Worm (Caenorhabditis elegans) whole organism, mixed stage, embryonic: Measurements from ENCODE around the gene gcy-11.

Source experiments
- bed-3 ChIP-seq: fragments of 200-800 bp; sonication (Bioruptor generic); optimal IDR thresholded peaks from 3 replicates; lab custom pipeline; 2018; ENCODE audit warnings: mild to moderate bottlenecking, missing genetic modification characterization, moderate library complexity, missing compliant biosample characterization
- blmp-1 ChIP-seq: fragments of 150-350 bp; optimal IDR thresholded peaks from 2 replicates; lab custom pipeline; 2014; ENCODE audit warnings: missing biosample characterization, missing genetic modification characterization
- ceh-39 ChIP-seq: fragments of 150-350 bp; optimal IDR thresholded peaks from 2 replicates; lab custom pipeline; 2014; ENCODE audit warnings: missing biosample characterization, missing genetic modification characterization
- ceh-43 ChIP-seq: fragments of 200-800 bp; sonication (Bioruptor generic); optimal IDR thresholded peaks from 2 replicates; lab custom pipeline; 2018; ENCODE audit warnings: mild to moderate bottlenecking, missing genetic modification characterization, moderate library complexity, missing compliant biosample characterization
- ceh-83 ChIP-seq: fragments of 200-800 bp; sonication (Bioruptor generic); optimal IDR thresholded peaks from 2 replicates; lab custom pipeline; 2018; ENCODE audit warnings: mild to moderate bottlenecking, missing genetic modification characterization, missing compliant biosample characterization
- ces-1 ChIP-seq: fragments of 150-350 bp; optimal IDR thresholded peaks from 2 replicates; lab custom pipeline; 2014; ENCODE audit warnings: missing biosample characterization, missing genetic modification reagents, missing genetic modification characterization
- cnd-1 ChIP-seq: fragments of 200-800 bp; sonication (Bioruptor generic); optimal IDR thresholded peaks from 2 replicates; lab custom pipeline; 2018; ENCODE audit warnings: mild to moderate bottlenecking, missing genetic modification characterization, missing compliant biosample characterization
- drap-1 ChIP-seq: fragments of 200-800 bp; sonication (Bioruptor generic); optimal IDR thresholded peaks from 3 replicates; lab custom pipeline; 2018; ENCODE audit warnings: mild to moderate bottlenecking, missing genetic modification characterization, missing compliant biosample characterization
- elt-3 ChIP-seq: fragments of 150-350 bp; optimal IDR thresholded peaks from 2 replicates; lab custom pipeline; 2014; ENCODE audit warnings: missing biosample characterization, missing genetic modification characterization
- flh-1 ChIP-seq: fragments of 200-800 bp; sonication (Bioruptor generic); optimal IDR thresholded peaks from 2 replicates; lab custom pipeline; 2018; ENCODE audit warnings: mild to moderate bottlenecking, missing genetic modification characterization, moderate library complexity, missing compliant biosample characterization
- ham-2 ChIP-seq: fragments of 200-800 bp; sonication (Bioruptor generic); optimal IDR thresholded peaks from 2 replicates; lab custom pipeline; 2018; ENCODE audit warnings: mild to moderate bottlenecking, missing genetic modification characterization, missing compliant biosample characterization
- hlh-1 ChIP-seq: fragments of 150-350 bp; optimal IDR thresholded peaks from 2 replicates; lab custom pipeline; 2014; ENCODE audit warnings: missing biosample characterization, missing genetic modification reagents, missing genetic modification characterization
- lin-13 ChIP-seq: fragments of 150-350 bp; optimal IDR thresholded peaks from 2 replicates; lab custom pipeline; 2014; ENCODE audit warnings: missing biosample characterization, missing genetic modification characterization
- lin-32 ChIP-seq: fragments of 200-800 bp; sonication (Bioruptor generic); optimal IDR thresholded peaks from 2 replicates; lab custom pipeline; 2018; ENCODE audit warnings: mild to moderate bottlenecking, missing genetic modification characterization, missing compliant biosample characterization
- lsy-2 ChIP-seq: fragments of 150-350 bp; optimal IDR thresholded peaks from 2 replicates; lab custom pipeline; 2014; ENCODE audit warnings: missing biosample characterization, missing genetic modification characterization
- mep-1 ChIP-seq: fragments of 150-350 bp; optimal IDR thresholded peaks from 2 replicates; lab custom pipeline; 2017; ENCODE audit warnings: missing biosample characterization, missing genetic modification reagents, missing genetic modification characterization, inconsistent platforms
- mls-2 ChIP-seq: sonication (generic microtip); optimal IDR thresholded peaks from 2 replicates; lab custom pipeline; 2016; ENCODE audit warnings: mild to moderate bottlenecking, missing genetic modification characterization, moderate library complexity, missing compliant biosample characterization
- nhr-12 ChIP-seq: fragments of 150-350 bp; optimal IDR thresholded peaks from 2 replicates; lab custom pipeline; 2014; ENCODE audit warnings: missing biosample characterization, missing genetic modification characterization
- nhr-2 ChIP-seq: fragments of 150-350 bp; optimal IDR thresholded peaks from 2 replicates; lab custom pipeline; 2014; ENCODE audit warnings: missing biosample characterization, missing genetic modification characterization
- nhr-237 ChIP-seq: fragments of 150-350 bp; optimal IDR thresholded peaks from 2 replicates; lab custom pipeline; 2014; ENCODE audit warnings: missing biosample characterization, missing genetic modification characterization
- sem-2 ChIP-seq: fragments of 200-800 bp; sonication (Bioruptor generic); optimal IDR thresholded peaks from 2 replicates; lab custom pipeline; 2018; ENCODE audit warnings: mild to moderate bottlenecking, missing genetic modification characterization, missing compliant biosample characterization
- snpc-4 ChIP-seq: fragments of 150-350 bp; optimal IDR thresholded peaks from 2 replicates; lab custom pipeline; 2014; ENCODE audit warnings: missing biosample characterization, missing genetic modification characterization
- tbx-8 ChIP-seq: fragments of 200-800 bp; sonication (Bioruptor generic); optimal IDR thresholded peaks from 2 replicates; lab custom pipeline; 2018; ENCODE audit warnings: mild to moderate bottlenecking, missing genetic modification characterization, moderate library complexity, missing compliant biosample characterization
- unc-120 ChIP-seq: sonication (generic microtip); optimal IDR thresholded peaks from 2 replicates; lab custom pipeline; 2017; ENCODE audit warnings: missing genetic modification characterization, missing compliant biosample characterization; ENCODE audit not compliant: poor library complexity, severe bottlenecking
- unc-39 ChIP-seq: fragments of 150-350 bp; optimal IDR thresholded peaks from 2 replicates; lab custom pipeline; 2014; ENCODE audit warnings: missing biosample characterization, missing genetic modification characterization
- unc-62 ChIP-seq: fragments of 150-350 bp; optimal IDR thresholded peaks from 2 replicates; lab custom pipeline; 2014; ENCODE audit warnings: missing biosample characterization, missing genetic modification reagents, missing genetic modification characterization
- zip-8 ChIP-seq: fragments of 150-350 bp; optimal IDR thresholded peaks from 2 replicates; lab custom pipeline; 2014; ENCODE audit warnings: missing biosample characterization, missing genetic modification characterization
- ztf-11 ChIP-seq: fragments of 150-350 bp; optimal IDR thresholded peaks from 2 replicates; lab custom pipeline; 2014; ENCODE audit warnings: missing biosample characterization, missing genetic modification characterization

Gene gcy-11

DNA sequence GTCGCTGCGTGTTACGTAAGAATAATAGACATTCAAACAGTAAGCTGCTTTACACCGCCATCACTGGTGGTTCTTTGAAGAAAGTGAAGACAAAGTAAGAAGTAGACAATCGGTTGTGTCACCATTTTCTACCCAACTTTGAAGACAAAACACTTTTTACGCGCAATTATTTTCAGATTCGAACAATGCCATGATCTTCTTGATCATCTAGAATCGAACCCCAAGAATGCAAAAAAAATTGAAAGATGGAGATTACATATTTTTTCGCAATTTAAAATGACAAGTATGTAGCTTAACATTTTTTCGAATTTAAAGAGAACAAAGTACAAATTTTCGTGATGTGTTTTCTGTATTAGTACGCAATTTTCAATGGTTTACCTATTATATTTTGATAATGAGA, 34.5 kb downstream of the gcy-11 start, which contains the start of gene F35B3.4:
Gene F35B3.4 (minus strand): TSS at position 101 of the 400 bp plus-strand sequence.
- peak; percentile 20 for TF ChIP-seq zip-8 (tag; lab: Kevin White, UChicago)
- no peak for TF ChIP-seq lsy-2

ce11 chrX:17019098-17019497, 36.3 kb downstream of the gcy-11 start:
- TF ChIP-seq flh-1 (no peak), snpc-4 (tag; lab: Kevin White, UChicago) (no peak), ceh-43 (GFP tag; lab: Kevin White, UChicago) (no peak), elt-3 (tag; lab: Kevin White, UChicago) (no peak), ceh-39 (no peak), mls-2 (tag; lab: Kevin White, UChicago) (no peak), mep-1 (tag; lab: Kevin White, UChicago) (no peak), blmp-1 (tag; lab: Kevin White, UChicago) (no peak), unc-39 (no peak), ceh-83 (GFP tag; lab: Kevin White, UChicago) (no peak), lin-32 (no peak), ham-2 (GFP tag; lab: Kevin White, UChicago) (no peak)

DNA sequence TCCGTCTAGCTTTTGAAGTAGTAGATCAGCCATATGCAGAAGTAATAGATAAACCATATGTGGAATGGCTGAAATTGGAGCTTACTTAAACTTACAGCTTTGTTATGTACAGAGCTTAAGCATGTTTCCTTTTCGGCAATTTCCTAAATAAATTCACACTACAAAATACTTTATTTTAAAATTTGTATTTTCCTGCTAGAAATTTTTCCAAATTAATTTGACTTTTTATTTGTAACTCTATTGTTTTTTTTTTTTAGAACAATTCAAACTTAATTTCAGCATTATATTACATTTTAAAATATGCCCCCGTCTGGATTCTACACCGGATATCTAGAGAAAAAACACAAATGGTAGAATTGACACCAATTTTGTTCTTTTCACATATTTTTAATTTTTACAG, 42.2 kb downstream of the gcy-11 start, which contains the start of gene F35B3.3:
Gene F35B3.3 (plus strand): TSS at position 301 of the 400 bp plus-strand sequence.
- TF ChIP-seq lin-32 (no peak), ceh-83 (GFP tag; lab: Kevin White, UChicago) (no peak), bed-3 (GFP tag; lab: Kevin White, UChicago) (no peak), nhr-237 (tag; lab: Kevin White, UChicago) (no peak), ceh-43 (GFP tag; lab: Kevin White, UChicago) (no peak)

DNA sequence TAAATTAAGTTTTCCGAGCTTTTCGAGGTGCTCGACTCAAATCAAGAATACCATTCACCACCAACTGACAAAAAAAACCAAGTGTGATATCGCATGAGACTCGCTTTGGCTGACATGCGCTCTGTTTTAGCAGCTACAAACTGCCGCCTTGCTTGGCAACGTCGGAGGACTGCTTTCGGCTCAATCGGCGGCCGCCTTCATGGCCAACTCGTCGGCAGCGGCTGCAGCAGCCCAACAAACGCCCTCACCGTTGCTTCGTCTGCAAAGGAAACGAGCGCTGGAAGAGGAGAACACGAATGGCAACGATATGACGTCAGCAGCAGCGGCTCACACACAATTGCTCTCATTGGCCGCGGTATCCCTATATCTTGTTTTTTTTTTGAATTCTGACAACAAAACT, 48.5 kb downstream of the gcy-11 start:
- TF ChIP-seq lsy-2 = no peak
- no peak for TF ChIP-seq nhr-12 (tag; lab: Kevin White, UChicago)
- TF ChIP-seq bed-3 (GFP tag; lab: Kevin White, UChicago) = no peak
- no peak for TF ChIP-seq mep-1 (tag; lab: Kevin White, UChicago)
- TF ChIP-seq flh-1 = no peak
- no peak for TF ChIP-seq lin-32
- no peak for TF ChIP-seq ceh-83 (GFP tag; lab: Kevin White, UChicago)
- no peak for TF ChIP-seq ces-1 (GFP tag; lab: Kevin White, UChicago)
- no peak for TF ChIP-seq hlh-1 (tag; lab: Kevin White, UChicago)
- TF ChIP-seq blmp-1 (tag; lab: Kevin White, UChicago) = no peak
- TF ChIP-seq ztf-11 = no peak
- TF ChIP-seq nhr-2 = no peak
- TF ChIP-seq sem-2 (GFP tag; lab: Kevin White, UChicago) = no peak
- no peak for TF ChIP-seq mls-2 (tag; lab: Kevin White, UChicago)
- TF ChIP-seq ceh-43 (GFP tag; lab: Kevin White, UChicago) = no peak
- no peak for TF ChIP-seq drap-1 (GFP tag; lab: Kevin White, UChicago)
- TF ChIP-seq tbx-8 (GFP tag; lab: Kevin White, UChicago) = no peak
- TF ChIP-seq, all 35 proteins: peak for 0

DNA sequence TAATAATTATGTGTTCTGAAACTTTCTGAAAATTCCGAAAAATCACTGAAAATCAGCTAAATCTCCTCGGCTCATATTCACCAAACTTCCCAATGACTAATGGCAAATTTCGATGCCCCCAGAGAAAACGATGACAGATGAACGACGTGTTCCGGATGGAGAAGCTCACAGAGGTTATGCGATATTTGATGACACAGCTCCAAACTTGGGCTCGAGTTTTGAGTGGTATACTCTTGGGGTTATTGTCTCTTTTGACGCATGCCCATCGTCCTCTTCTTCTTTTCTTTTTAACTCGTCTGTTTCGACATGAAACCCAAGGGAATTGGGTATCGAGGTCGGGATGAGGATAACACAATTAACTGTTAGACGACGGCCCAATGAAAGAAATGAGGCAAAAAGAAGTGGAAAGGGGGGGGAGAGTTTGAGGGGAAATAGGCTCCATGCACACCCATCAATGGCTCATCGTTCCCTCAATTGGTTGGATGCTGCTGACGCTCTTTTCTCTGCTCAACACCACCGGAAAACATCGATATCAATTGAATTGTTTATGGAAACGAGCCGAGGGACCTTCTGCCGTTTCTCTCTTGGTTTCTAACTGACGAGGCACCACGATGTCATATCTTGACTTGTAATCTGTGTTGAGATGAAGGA, 51.8 kb downstream of the gcy-11 start:
- TF ChIP-seq mep-1 (tag; lab: Kevin White, UChicago) = peak; percentile 13
- no peak for TF ChIP-seq ham-2 (GFP tag; lab: Kevin White, UChicago)
- peak; percentile 7 for TF ChIP-seq unc-62
- peak; percentile 97 for TF ChIP-seq ces-1 (GFP tag; lab: Kevin White, UChicago)

DNA sequence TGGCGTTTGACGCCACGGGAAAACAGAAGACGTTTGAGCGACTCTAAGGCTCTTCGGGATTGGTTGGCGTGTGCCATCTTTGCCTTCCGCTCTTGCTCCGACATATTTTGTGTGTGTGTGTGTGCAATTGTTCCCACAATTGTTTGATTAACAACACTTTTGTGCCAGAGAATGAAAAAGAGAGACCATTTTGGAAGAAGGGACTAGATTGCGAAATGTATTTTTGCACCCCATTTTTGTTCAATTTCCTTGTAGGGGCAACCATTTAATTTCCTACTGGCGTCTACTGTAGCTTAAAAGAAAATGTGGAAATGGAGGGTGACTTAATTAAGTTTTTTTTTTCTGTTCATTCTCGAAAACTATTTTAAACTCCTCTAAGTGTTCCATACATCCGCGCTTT, 53.2 kb downstream of the gcy-11 start:
- TF ChIP-seq nhr-12 (tag; lab: Kevin White, UChicago) (no peak), ces-1 (GFP tag; lab: Kevin White, UChicago) (peak; percentile 12)

DNA sequence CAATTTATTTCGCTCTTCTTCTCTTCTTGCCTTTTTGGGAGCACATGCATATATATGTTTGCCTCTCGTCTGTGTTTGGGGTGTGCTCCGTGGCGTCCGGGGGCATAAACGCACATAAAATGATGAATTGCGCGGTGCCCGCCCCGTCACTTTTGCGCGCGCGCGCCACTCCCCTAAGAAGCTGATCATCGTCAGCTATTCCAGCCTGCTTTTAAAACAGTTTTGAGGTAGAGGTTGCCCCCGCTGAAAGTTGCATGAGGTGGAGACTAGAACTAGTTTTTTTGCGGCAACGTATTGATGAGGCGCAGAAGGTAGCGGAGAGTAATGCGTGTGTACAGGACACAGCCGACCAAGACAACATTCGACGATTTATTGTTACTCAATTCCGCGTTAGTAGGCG, 55.7 kb downstream of the gcy-11 start:
- TF ChIP-seq tbx-8 (GFP tag; lab: Kevin White, UChicago) (no peak), unc-39 (no peak), zip-8 (tag; lab: Kevin White, UChicago) (no peak), ceh-83 (GFP tag; lab: Kevin White, UChicago) (no peak), nhr-2 (no peak), lin-13 (tag; lab: Kevin White, UChicago) (no peak), cnd-1 (tag; lab: Kevin White, UChicago) (no peak), unc-120 (tag; lab: Kevin White, UChicago) (no peak)
